Worm (Caenorhabditis elegans): ENCODE measurements around the gene M106.8.

ce11 chrII:10870698-10871097, 27.3 kb upstream of the M106.8 start:
- TF ChIP-seq fkh-4 (tag; optimal IDR thresholded peaks at IDR 0.05; ENCODE audit: borderline replicate concordance) (no peak), sptf-1 (tag; optimal IDR thresholded peaks at IDR 0.05) (no peak), elt-2 (tag; optimal IDR thresholded peaks at IDR 0.05) (no peak), pag-3 (tag; optimal IDR thresholded peaks at IDR 0.05; ENCODE audit: borderline replicate concordance, insufficient read depth) (no peak), mdl-1 (tag; optimal IDR thresholded peaks at IDR 0.05) (no peak), pqm-1 (tag; optimal IDR thresholded peaks at IDR 0.05) (no peak), mef-2 (tag; optimal IDR thresholded peaks at IDR 0.05) (no peak), ceh-63 (GFP tag; optimal IDR thresholded peaks at IDR 0.05) (no peak), nhr-28 (tag; optimal IDR thresholded peaks at IDR 0.05) (no peak), ceh-90 (tag; optimal IDR thresholded peaks at IDR 0.05) (no peak), skn-1 (tag; optimal IDR thresholded peaks at IDR 0.05) (no peak), lin-14 (GFP tag; optimal IDR thresholded peaks at IDR 0.05) (no peak), efl-1 (optimal IDR thresholded peaks at IDR 0.05) (no peak), efl-1 (GFP tag; optimal IDR thresholded peaks at IDR 0.05 in 1 of 2) (no peak), jun-1 (tag; optimal IDR thresholded peaks at IDR 0.05) (no peak)

Data from whole organism, L1 larva.